Fruit fly (Drosophila melanogaster): ENCODE measurements around the gene CG3213.

CG3213 gene

DNA sequence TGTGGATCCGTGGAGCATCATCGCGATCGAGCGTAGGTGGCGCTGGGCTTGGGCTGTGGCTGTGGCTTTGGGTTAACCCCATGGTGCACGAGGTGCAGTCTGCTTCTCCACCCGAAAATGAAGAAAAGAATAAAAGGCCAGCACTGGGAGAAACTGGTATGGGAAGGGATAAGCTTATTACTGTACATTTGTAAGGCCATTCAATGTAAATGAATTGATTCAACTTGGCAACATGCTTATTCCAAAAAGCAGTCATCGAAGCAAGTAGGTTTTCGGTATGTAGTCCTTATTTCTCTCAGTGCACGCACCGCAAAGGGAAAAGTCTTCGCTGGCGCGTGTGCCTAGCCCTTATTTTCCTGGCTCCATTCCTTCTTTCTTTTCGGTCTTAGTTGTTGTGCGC is 47.1 kb upstream of the CG3213 start (continued):
- 0 out of 2 replicates have a peak, but pooled peaks have one; percentile 34 for TF ChIP-seq gt (GFP tag; IDR thresholded peaks at IDR 0.05)
- peak; percentile 37; the same call in 1 of the 2 replicates for TF ChIP-seq lmd (GFP tag; IDR thresholded peaks at IDR 0.05)
- peak; percentile 50 for TF ChIP-seq pnt (GFP tag; optimal IDR thresholded peaks at IDR 0.05)
- no peak for TF ChIP-seq pzg (GFP tag; optimal IDR thresholded peaks at IDR 0.05)
- no peak for TF ChIP-seq Gug (GFP tag; IDR thresholded peaks at IDR 0.05)
- peak; percentile 5 for TF ChIP-seq Hr3 (GFP tag; optimal IDR thresholded peaks at IDR 0.05)
- peak; percentile 48 to 72 for TF ChIP-seq bsh (GFP tag; optimal IDR thresholded peaks at IDR 0.05)
- TF ChIP-seq croc (GFP tag; conservative IDR thresholded peaks at IDR 0.05) = peak; percentile 67
- no peak for TF ChIP-seq CG13894 (tag; optimal IDR thresholded peaks at IDR 0.05)
- no peak for TF ChIP-seq jumu (GFP tag; optimal IDR thresholded peaks at IDR 0.05)
- peak; percentile 14 for TF ChIP-seq CG13424 (tag; optimal IDR thresholded peaks at IDR 0.05)
- TF ChIP-seq br (optimal IDR thresholded peaks at IDR 0.05) = no peak
- no peak for TF ChIP-seq CG4617 (GFP tag; optimal IDR thresholded peaks at IDR 0.05; ENCODE audit: borderline replicate concordance)
- peak; percentile 25; the same call in 1 of the 2 replicates for TF ChIP-seq sens-2 (GFP tag; IDR thresholded peaks at IDR 0.05)
- TF ChIP-seq Pdp1 (GFP tag; optimal IDR thresholded peaks at IDR 0.05) = peak; percentile 26 to 43
- no peak for TF ChIP-seq CG7372 (GFP tag; IDR thresholded peaks at IDR 0.05)
- TF ChIP-seq CG14050 (GFP tag; IDR thresholded peaks at IDR 0.05) = no peak
- TF ChIP-seq CG18476 (GFP tag; optimal IDR thresholded peaks at IDR 0.05) = no peak
- no peak for TF ChIP-seq Mad (GFP tag; optimal IDR thresholded peaks at IDR 0.05)
- TF ChIP-seq zen (tag; optimal IDR thresholded peaks at IDR 0.05) = peak; percentile 45
- no peak for TF ChIP-seq grn (GFP tag; optimal IDR thresholded peaks at IDR 0.05)
- no peak for TF ChIP-seq CG12155 (GFP tag; optimal IDR thresholded peaks at IDR 0.05)
- TF ChIP-seq Bteb2 (GFP tag; optimal IDR thresholded peaks at IDR 0.05) = no peak
- no peak for TF ChIP-seq CG10274 (GFP tag; optimal IDR thresholded peaks at IDR 0.05)
- TF ChIP-seq CG3163 (GFP tag; optimal IDR thresholded peaks at IDR 0.05) = no peak
- peak; percentile 51 for TF ChIP-seq CG10267 (tag; optimal IDR thresholded peaks at IDR 0.05)
- TF ChIP-seq fd3F (GFP tag; optimal IDR thresholded peaks at IDR 0.05) = no peak
- TF ChIP-seq fd96Cb (tag; optimal IDR thresholded peaks at IDR 0.05) = peak; percentile 57
- TF ChIP-seq dpn (GFP tag; optimal IDR thresholded peaks at IDR 0.05) = peak in 1 of 2 experiments; percentile 11
- TF ChIP-seq Max (GFP tag; optimal IDR thresholded peaks at IDR 0.05) = peak; percentile 15
- no peak for TF ChIP-seq CG9932 (GFP tag; IDR thresholded peaks at IDR 0.05)
- no peak for TF ChIP-seq sr (GFP tag; IDR thresholded peaks at IDR 0.05)
- TF ChIP-seq sug (tag; optimal IDR thresholded peaks at IDR 0.05) = no peak
- no peak for TF ChIP-seq sc (optimal IDR thresholded peaks at IDR 0.05)
- TF ChIP-seq sc (GFP tag; optimal IDR thresholded peaks at IDR 0.05) = peak; percentile 43
- no peak for TF ChIP-seq CG7928 (GFP tag; optimal IDR thresholded peaks at IDR 0.05)
- no peak for TF ChIP-seq Sin3A (optimal IDR thresholded peaks at IDR 0.05)
- TF ChIP-seq prd (optimal IDR thresholded peaks at IDR 0.05) = no peak
- peak; percentile 72; the same call in 2 of the 3 replicates for TF ChIP-seq prd (GFP tag; IDR thresholded peaks at IDR 0.05)
- TF ChIP-seq phol (tag; optimal IDR thresholded peaks at IDR 0.05) = peak; percentile 56
- no peak for TF ChIP-seq CG4360 (GFP tag; IDR thresholded peaks at IDR 0.05)
- 0 out of 2 replicates have a peak, but pooled peaks have one; percentile 24 for TF ChIP-seq CG11696 (GFP tag; IDR thresholded peaks at IDR 0.05)
- no peak for TF ChIP-seq Dll (GFP tag; IDR thresholded peaks at IDR 0.05; ENCODE audit: partially characterized antibody)
- no peak for TF ChIP-seq CG12942 (GFP tag; optimal IDR thresholded peaks at IDR 0.05)
- TF ChIP-seq hkb (optimal IDR thresholded peaks at IDR 0.05) = no peak
- no peak for TF ChIP-seq hkb (GFP tag; IDR thresholded peaks at IDR 0.05)
- no peak for TF ChIP-seq D (optimal IDR thresholded peaks at IDR 0.05)
- peak; percentile 55 for TF ChIP-seq D (GFP tag; optimal IDR thresholded peaks at IDR 0.05)
- TF ChIP-seq CG2202 (tag; optimal IDR thresholded peaks at IDR 0.05) = peak; percentile 51
- TF ChIP-seq Spps (tag; optimal IDR thresholded peaks at IDR 0.05) = peak; percentile 31
- TF ChIP-seq HmgZ (tag; optimal IDR thresholded peaks at IDR 0.05) = no peak
- peak; percentile 17 for TF ChIP-seq CG3065 (GFP tag; optimal IDR thresholded peaks at IDR 0.05)
- no peak for TF ChIP-seq CG1792 (GFP tag; optimal IDR thresholded peaks at IDR 0.05)

All from whole organism, embryonic.